Worm (Caenorhabditis elegans) whole organism, L4/young adult: ENCODE measurements around the gene B0563.9.

ENCODE experiments used
- dao-5 ChIP-seq: sonication (generic microtip); optimal IDR thresholded peaks from 2 replicates; lab custom pipeline; 2016; ENCODE audit warnings: missing genotype, missing genetic modification characterization, moderate library complexity, missing compliant biosample characterization
- him-1 ChIP-seq: sonication (generic microtip); optimal IDR thresholded peaks from 2 replicates; lab custom pipeline; 2016; ENCODE audit warnings: missing genotype, missing genetic modification reagents, missing genetic modification characterization, missing compliant biosample characterization

ce11 chrX:9204986-9205385, 36.6 kb downstream of the B0563.9 start:
- TF ChIP-seq dao-5 (tag; lab: Kevin White, UChicago), result no peak
- no peak for TF ChIP-seq him-1 (tag; lab: Kevin White, UChicago)
